Fruit fly (Drosophila melanogaster): ENCODE results near the gene CG33339.
A peak's percentile ranks its signal among the peaks of the same experiment; 100 is the strongest.

Gene CG33339

dm6 chr3R:24333182-24333808 is 28.4 kb upstream of the CG33339 start, which contains the start of the genes Rrp5 and Dis3 (continued):
- TF ChIP-seq sisA (GFP tag; IDR thresholded peaks at IDR 0.05) (peak; percentile 57), Ets97D (GFP tag; optimal IDR thresholded peaks at IDR 0.05) (peak; percentile 81), CG17186 (GFP tag; optimal IDR thresholded peaks at IDR 0.05) (peak; percentile 87), CG7987 (GFP tag; optimal IDR thresholded peaks at IDR 0.05) (peak; percentile 26), HmgZ (tag; optimal IDR thresholded peaks at IDR 0.05) (peak; percentile 84), Antp (GFP tag; optimal IDR thresholded peaks at IDR 0.05) (no peak), Myb (GFP tag; optimal IDR thresholded peaks at IDR 0.05) (peak; percentile 73), Vsx1 (GFP tag; optimal IDR thresholded peaks at IDR 0.05) (no peak), prd (optimal IDR thresholded peaks at IDR 0.05) (no peak), prd (GFP tag; IDR thresholded peaks at IDR 0.05) (peak; percentile 49; the same call in 1 of the 3 replicates), CG4617 (GFP tag; optimal IDR thresholded peaks at IDR 0.05; ENCODE audit: borderline replicate concordance) (peak; percentile 96), CG6175 (GFP tag; IDR thresholded peaks at IDR 0.05) (no peak), CG8089 (GFP tag; optimal IDR thresholded peaks at IDR 0.05) (peak; percentile 7), Deaf1 (tag; optimal IDR thresholded peaks at IDR 0.05) (no peak), zfh2 (GFP tag; optimal IDR thresholded peaks at IDR 0.05) (peak; percentile 51), CG9215 (GFP tag; IDR thresholded peaks at IDR 0.05) (peak; percentile 33), sob (GFP tag; IDR thresholded peaks at IDR 0.05) (peak; percentile 77), BEAF-32 (GFP tag; optimal IDR thresholded peaks at IDR 0.05) (peak; percentile 61), ato (GFP tag; IDR thresholded peaks at IDR 0.05; ENCODE audit: partially characterized antibody) (peak; percentile 7; the same call in 1 of the 2 replicates), Awh (GFP tag; IDR thresholded peaks at IDR 0.05) (no peak), CG10366 (GFP tag; IDR thresholded peaks at IDR 0.05) (peak; percentile 42; the same call in 1 of the 2 replicates), Neu2 (GFP tag; optimal IDR thresholded peaks at IDR 0.05; ENCODE audit: borderline replicate concordance) (no peak), NFAT (GFP tag; IDR thresholded peaks at IDR 0.05) (peak; percentile 79), inv (GFP tag; IDR thresholded peaks at IDR 0.05; ENCODE audit: partially characterized antibody) (no peak; the same call in 1 of the 2 replicates), Bdp1 (GFP tag; optimal IDR thresholded peaks at IDR 0.05) (peak; percentile 38), CG4730 (GFP tag; IDR thresholded peaks at IDR 0.05) (no peak), ac (GFP tag; optimal IDR thresholded peaks at IDR 0.05) (no peak), trem (tag; optimal IDR thresholded peaks at IDR 0.05) (peak; percentile 82), CG14014 (GFP tag; IDR thresholded peaks at IDR 0.05) (peak; percentile 38; the same call in 1 of the 2 replicates), Mrtf (GFP tag; IDR thresholded peaks at IDR 0.05) (peak; percentile 42; the same call in 1 of the 3 replicates), Six4 (GFP tag; optimal IDR thresholded peaks at IDR 0.05) (no peak), HmgD (GFP tag; optimal IDR thresholded peaks at IDR 0.05) (peak; percentile 91), vvl (GFP tag; IDR thresholded peaks at IDR 0.05) (peak; percentile 78), Mad (GFP tag; optimal IDR thresholded peaks at IDR 0.05) (peak; percentile 36), CG3163 (GFP tag; optimal IDR thresholded peaks at IDR 0.05) (peak; percentile 14), ab (GFP tag; optimal IDR thresholded peaks at IDR 0.05) (no peak), bbx (GFP tag; IDR thresholded peaks at IDR 0.05; ENCODE audit: partially characterized antibody) (peak; percentile 58; the same call in 1 of the 2 replicates), Med (GFP tag) (peak; percentile 92), Dp (GFP tag; optimal IDR thresholded peaks at IDR 0.05) (peak; percentile 64), YL-1 (GFP tag; optimal IDR thresholded peaks at IDR 0.05) (peak; percentile 97), her (GFP tag; optimal IDR thresholded peaks at IDR 0.05) (peak; percentile 96), CG14860 (GFP tag; IDR thresholded peaks at IDR 0.05; ENCODE audit: partially characterized antibody) (0 out of 3 replicates have a peak, but pooled peaks have one; percentile 20), tx (GFP tag; optimal IDR thresholded peaks at IDR 0.05) (peak; percentile 17), row (GFP tag; IDR thresholded peaks at IDR 0.05) (peak; percentile 78), cas (GFP tag; IDR thresholded peaks at IDR 0.05) (peak; percentile 30; the same call in 1 of the 2 replicates), Ptx1 (GFP tag; IDR thresholded peaks at IDR 0.05) (peak; percentile 45; the same call in 1 of the 2 replicates), CG42726 (GFP tag; IDR thresholded peaks at IDR 0.05; ENCODE audit: partially characterized antibody) (0 out of 2 replicates have a peak, but pooled peaks have one; percentile 65), dysf (GFP tag; IDR thresholded peaks at IDR 0.05) (peak; percentile 47; the same call in 2 of the 3 replicates), jumu (GFP tag; optimal IDR thresholded peaks at IDR 0.05) (peak; percentile 39), tin (GFP tag; optimal IDR thresholded peaks at IDR 0.05) (peak; percentile 28)

Data from whole organism, embryonic.